Fruit fly (Drosophila melanogaster) whole organism, embryonic: Measurements from ENCODE around the gene CG5928.
A peak's percentile ranks its signal among the peaks of the same experiment; 100 is the strongest.

Experiments
- Adf1 ChIP-seq: fragments of 200-800 bp; sonication (Bioruptor generic); IDR thresholded peaks from 2 replicates; pipeline ENCODE4 v1.3.6; 2022; ENCODE audit warnings: missing biosample characterization, missing genetic modification characterization
- Blimp-1 ChIP-seq: fragments of 200-800 bp; sonication (Bioruptor generic); optimal IDR thresholded peaks from 3 replicates; lab custom pipeline; 2018; ENCODE audit warnings: missing biosample characterization, missing genetic modification characterization, mild to moderate bottlenecking, moderate library complexity, missing genetic modification reagents
- CG10147 ChIP-seq: fragments of 200-800 bp; sonication (Bioruptor generic); optimal IDR thresholded peaks from 2 replicates; lab custom pipeline; 2019; ENCODE audit warnings: missing biosample characterization, mild to moderate bottlenecking, missing genetic modification characterization, moderate library complexity
- CG10321 ChIP-seq: fragments of 200-800 bp; sonication (Bioruptor generic); IDR thresholded peaks from 2 replicates; pipeline ENCODE4 v1.3.6; 2022; ENCODE audit warnings: missing biosample characterization, missing genetic modification characterization
- CG10543 ChIP-seq: fragments of 200-800 bp; sonication (Bioruptor generic); optimal IDR thresholded peaks from 3 replicates; lab custom pipeline; 2017; ENCODE audit warnings: missing biosample characterization, mild to moderate bottlenecking, missing genetic modification characterization, moderate library complexity
- CG11398 ChIP-seq: fragments of 200-800 bp; sonication (Bioruptor generic); optimal IDR thresholded peaks from 2 replicates; lab custom pipeline; 2016; ENCODE audit warnings: missing biosample characterization, missing genetic modification characterization
- CG11723 ChIP-seq: fragments of 200-800 bp; sonication (Bioruptor generic); optimal IDR thresholded peaks from 2 replicates; lab custom pipeline; 2017; ENCODE audit warnings: missing biosample characterization, mild to moderate bottlenecking, missing genetic modification characterization
- CG12942 ChIP-seq: fragments of 200-800 bp; sonication (Bioruptor generic); optimal IDR thresholded peaks from 3 replicates; lab custom pipeline; 2016; ENCODE audit warnings: missing biosample characterization, missing genetic modification characterization
- CG14710 ChIP-seq: fragments of 200-800 bp; sonication (Bioruptor generic); optimal IDR thresholded peaks from 3 replicates; lab custom pipeline; 2019; ENCODE audit warnings: missing biosample characterization, mild to moderate bottlenecking, missing genetic modification characterization, moderate library complexity
- CG16813 ChIP-seq: fragments of 200-800 bp; sonication (Bioruptor generic); IDR thresholded peaks from 3 replicates; pipeline ENCODE4 v1.3.6; 2022; ENCODE audit warnings: missing biosample characterization, missing genetic modification characterization; ENCODE audit not compliant: partially characterized antibody
- CG1792 ChIP-seq: fragments of 200-800 bp; sonication (Bioruptor generic); optimal IDR thresholded peaks from 2 replicates; lab custom pipeline; 2016; ENCODE audit warnings: missing biosample characterization, missing genetic modification characterization
- CG18011 ChIP-seq: fragments of 200-800 bp; sonication (Bioruptor generic); optimal IDR thresholded peaks from 2 replicates; lab custom pipeline; 2017; ENCODE audit warnings: missing biosample characterization, missing genetic modification characterization, mild to moderate bottlenecking, moderate library complexity, missing genotype
- CG2202 ChIP-seq: fragments of 200-800 bp; sonication (Bioruptor generic); optimal IDR thresholded peaks from 2 replicates; lab custom pipeline; 2018; ENCODE audit warnings: missing biosample characterization, mild to moderate bottlenecking, missing genetic modification characterization
- CG2875 ChIP-seq: fragments of 200-800 bp; sonication (Bioruptor generic); optimal IDR thresholded peaks from 2 replicates; lab custom pipeline; 2017; ENCODE audit warnings: missing biosample characterization, mild to moderate bottlenecking, missing genetic modification characterization, missing genetic modification reagents
- CG33213 ChIP-seq: fragments of 200-800 bp; sonication (Bioruptor generic); optimal IDR thresholded peaks from 3 replicates; lab custom pipeline; 2016; ENCODE audit warnings: missing biosample characterization, missing genetic modification characterization
- CG34376 ChIP-seq: fragments of 200-800 bp; sonication (Bioruptor generic); optimal IDR thresholded peaks from 2 replicates; lab custom pipeline; 2018; ENCODE audit warnings: missing biosample characterization, mild to moderate bottlenecking, missing genetic modification characterization
- CG4617 ChIP-seq: fragments of 200-800 bp; sonication (Bioruptor generic); optimal IDR thresholded peaks from 3 replicates; lab custom pipeline; 2016; ENCODE audit warnings: missing biosample characterization, missing genetic modification characterization, borderline replicate concordance
- CG6272 ChIP-seq: fragments of 200-800 bp; sonication (Bioruptor generic); IDR thresholded peaks from 2 replicates; pipeline ENCODE4 v1.3.6; 2022; ENCODE audit warnings: missing biosample characterization, missing genetic modification characterization
- CG8281 ChIP-seq: fragments of 200-800 bp; sonication (Bioruptor generic); optimal IDR thresholded peaks from 2 replicates; lab custom pipeline; 2018; ENCODE audit warnings: missing biosample characterization, mild to moderate bottlenecking, missing genetic modification characterization, moderate library complexity
- CG8359 ChIP-seq: fragments of 200-800 bp; sonication (Bioruptor generic); optimal IDR thresholded peaks from 2 replicates; lab custom pipeline; 2017; ENCODE audit warnings: missing biosample characterization, mild to moderate bottlenecking, missing genetic modification characterization, borderline replicate concordance
- CG8388 ChIP-seq: fragments of 200-800 bp; sonication (Bioruptor generic); optimal IDR thresholded peaks from 2 replicates; lab custom pipeline; 2019; ENCODE audit warnings: missing biosample characterization, mild to moderate bottlenecking, missing genetic modification characterization, moderate library complexity
- D ChIP-seq, 2 experiments: fragments of 200-800 bp in 1 of 2; fragments of >200 bp in 1 of 2; sonication (Bioruptor generic) in 1 of 2; optimal IDR thresholded peaks; 2 replicates in 1 of 2; 3 replicates in 1 of 2; lab custom pipeline; 2017; ENCODE audit warnings: mild to moderate bottlenecking in 1 of 2, missing biosample characterization in 1 of 2, missing genetic modification characterization in 1 of 2, missing genetic modification reagents in 1 of 2
- Dfd ChIP-seq, 2 experiments: fragments of >200 bp; optimal IDR thresholded peaks; 2 replicates each; lab custom pipeline; 2017; ENCODE audit warnings: missing biosample characterization in 2 of 2, missing genetic modification characterization in 2 of 2
- HmgZ ChIP-seq: fragments of 200-800 bp; sonication (Bioruptor generic); optimal IDR thresholded peaks from 2 replicates; lab custom pipeline; 2018; ENCODE audit warnings: missing biosample characterization, mild to moderate bottlenecking, missing genetic modification characterization
- MBD-R2 ChIP-seq: fragments of 200-800 bp; sonication (Bioruptor generic); IDR thresholded peaks from 2 replicates; pipeline ENCODE4 v1.3.6; 2022; ENCODE audit warnings: missing biosample characterization, missing genetic modification characterization
- MTF-1 ChIP-seq: fragments of 200-800 bp; sonication (Bioruptor generic); optimal IDR thresholded peaks from 2 replicates; lab custom pipeline; 2018; ENCODE audit warnings: missing biosample characterization, mild to moderate bottlenecking, missing genetic modification characterization, borderline replicate concordance
- Mad ChIP-seq: fragments of 200-800 bp; sonication (Bioruptor generic); optimal IDR thresholded peaks from 2 replicates; lab custom pipeline; 2016; ENCODE audit warnings: missing biosample characterization, missing genetic modification characterization
- Max ChIP-seq: fragments of 200-800 bp; sonication (Bioruptor generic); optimal IDR thresholded peaks from 2 replicates; lab custom pipeline; 2016; ENCODE audit warnings: missing biosample characterization, mild to moderate bottlenecking, missing genetic modification characterization
- Nf-YC ChIP-seq: fragments of 200-800 bp; optimal IDR thresholded peaks from 3 replicates; lab custom pipeline; 2019; ENCODE audit warnings: missing biosample characterization, mild to moderate bottlenecking, missing genetic modification characterization, moderate library complexity
- Rx ChIP-seq: fragments of 200-800 bp; sonication (Bioruptor generic); IDR thresholded peaks from 2 replicates; pipeline ENCODE4 v1.3.6; 2022; ENCODE audit warnings: missing biosample characterization, missing genetic modification characterization
- TFAM ChIP-seq: fragments of 200-800 bp; sonication (Bioruptor generic); optimal IDR thresholded peaks from 2 replicates; lab custom pipeline; 2017; ENCODE audit warnings: missing biosample characterization, missing genetic modification characterization, inconsistent platforms
- Vsx1 ChIP-seq: fragments of 200-800 bp; sonication (Bioruptor generic); optimal IDR thresholded peaks from 2 replicates; lab custom pipeline; 2017; ENCODE audit warnings: missing biosample characterization, mild to moderate bottlenecking, missing genetic modification characterization, missing genetic modification reagents
- az2 ChIP-seq: fragments of 200-800 bp; sonication (Bioruptor generic); optimal IDR thresholded peaks from 3 replicates; lab custom pipeline; 2016; ENCODE audit warnings: missing biosample characterization, missing genetic modification characterization
- da ChIP-seq: fragments of 200-800 bp; sonication (Bioruptor generic); optimal IDR thresholded peaks from 2 replicates; lab custom pipeline; 2016; ENCODE audit warnings: missing biosample characterization, missing genetic modification characterization
- fd3F ChIP-seq: fragments of 200-800 bp; sonication (Bioruptor generic); optimal IDR thresholded peaks from 2 replicates; lab custom pipeline; 2018; ENCODE audit warnings: missing biosample characterization, mild to moderate bottlenecking, missing genetic modification characterization, moderate library complexity
- fru ChIP-seq: fragments of >200 bp; optimal IDR thresholded peaks from 2 replicates; lab custom pipeline; 2017
- gsb ChIP-seq: fragments of 200-800 bp; sonication (Bioruptor generic); IDR thresholded peaks from 2 replicates; pipeline ENCODE4 v1.3.6; 2022; ENCODE audit warnings: missing biosample characterization, missing genetic modification characterization
- insv ChIP-seq, 2 experiments: fragments of 200-800 bp; sonication (Bioruptor generic); optimal IDR thresholded peaks; 3 replicates each; lab custom pipeline; 2016 to 2018; ENCODE audit warnings: missing biosample characterization in 2 of 2, missing genetic modification characterization in 2 of 2
- jumu ChIP-seq: fragments of 200-800 bp; sonication (Bioruptor generic); optimal IDR thresholded peaks from 3 replicates; lab custom pipeline; 2016; ENCODE audit warnings: missing biosample characterization, missing genetic modification characterization
- org-1 ChIP-seq: fragments of 200-800 bp; sonication (Bioruptor generic); optimal IDR thresholded peaks from 2 replicates; lab custom pipeline; 2017; ENCODE audit warnings: missing biosample characterization, missing genetic modification characterization
- pan ChIP-seq, 4 experiments: fragments of >200 bp in 3 of 4; fragments of 200-800 bp in 1 of 4; sonication (Bioruptor generic) in 1 of 4; optimal IDR thresholded peaks in 3 of 4; IDR thresholded peaks in 1 of 4; 2 replicates each; pipeline versions ENCODE4 v1.3.6 to Lab custom; 2017 to 2022; ENCODE audit warnings: missing biosample characterization in 2 of 4, missing genetic modification characterization in 2 of 4, mixed read lengths in 1 of 4
- pb ChIP-seq: fragments of 200-800 bp; sonication (Bioruptor generic); optimal IDR thresholded peaks from 3 replicates; lab custom pipeline; 2016; ENCODE audit warnings: missing biosample characterization, missing genetic modification characterization
- slou ChIP-seq: fragments of 200-800 bp; sonication (Bioruptor generic); optimal IDR thresholded peaks from 3 replicates; lab custom pipeline; 2016; ENCODE audit warnings: missing biosample characterization, missing genetic modification characterization
- sqz ChIP-seq: fragments of 200-800 bp; sonication (Bioruptor generic); optimal IDR thresholded peaks from 3 replicates; lab custom pipeline; 2018; ENCODE audit warnings: missing biosample characterization, mild to moderate bottlenecking, missing genetic modification characterization
- toy ChIP-seq: fragments of 200-800 bp; sonication (Bioruptor generic); IDR thresholded peaks from 2 replicates; pipeline ENCODE4 v1.3.6; 2022; ENCODE audit warnings: missing biosample characterization, missing genetic modification characterization
- wdn ChIP-seq: fragments of 200-800 bp; sonication (Bioruptor generic); IDR thresholded peaks from 2 replicates; pipeline ENCODE4 v1.3.6; 2022; ENCODE audit warnings: missing biosample characterization, missing genetic modification characterization
- zen2 ChIP-seq: fragments of 200-800 bp; sonication (Bioruptor generic); IDR thresholded peaks from 3 replicates; pipeline ENCODE4 v1.3.6; 2022; ENCODE audit warnings: missing biosample characterization, missing genetic modification characterization; ENCODE audit not compliant: partially characterized antibody
- zf30C ChIP-seq: fragments of 200-800 bp; sonication (Bioruptor generic); optimal IDR thresholded peaks from 3 replicates; lab custom pipeline; 2018; ENCODE audit warnings: missing biosample characterization, mild to moderate bottlenecking, missing genetic modification characterization
- zfh1 ChIP-seq: fragments of 200-800 bp; sonication (Bioruptor generic); IDR thresholded peaks from 3 replicates; pipeline ENCODE4 v1.3.6; 2022; ENCODE audit warnings: missing biosample characterization, missing genetic modification characterization

Gene CG5928

dm6 chrX:6097578-6097977 is 29.8 kb downstream of the CG5928 start (continued):
- TF ChIP-seq CG1792 (GFP tag; lab: Kevin White, UChicago) (peak; percentile 61), Blimp-1 (peak; percentile 81), da (no peak), CG11398 (GFP tag; lab: Kevin White, UChicago) (peak; percentile 66), gsb (GFP tag; lab: Robert Waterston, UW) (peak; percentile 78), zf30C (no peak), CG18011 (GFP tag; lab: Kevin White, UChicago) (peak; percentile 18), CG8359 (GFP tag; lab: Kevin White, UChicago) (peak; percentile 56), TFAM (GFP tag; lab: Kevin White, UChicago) (peak; percentile 13), CG34376 (no peak), Vsx1 (GFP tag; lab: Kevin White, UChicago) (peak; percentile 37), CG2202 (tag; lab: Kevin White, UChicago) (no peak), CG33213 (GFP tag; lab: Kevin White, UChicago) (peak; percentile 77), CG2875 (GFP tag; lab: Kevin White, UChicago) (peak; percentile 74), jumu (GFP tag; lab: Kevin White, UChicago) (peak; percentile 87), insv (GFP tag; optimal IDR thresholded peaks at IDR 0.05; lab: Kevin White, UChicago) (no peak), pb (GFP tag; lab: Kevin White, UChicago) (peak; percentile 82), org-1 (GFP tag; lab: Kevin White, UChicago) (peak; percentile 76), CG12942 (GFP tag; lab: Kevin White, UChicago) (peak; percentile 59), zen2 (no peak), Max (GFP tag; lab: Kevin White, UChicago) (peak; percentile 70), CG16813 (0 out of 3 replicates have a peak, but pooled peaks have one; percentile 14), CG6272 (GFP tag; lab: Robert Waterston, UW) (peak; percentile 82), toy (GFP tag; lab: Robert Waterston, UW) (peak; percentile 44; the same call in 1 of the 2 replicates), Dfd (GFP tag; optimal IDR thresholded peaks at IDR 0.05; lab: Kevin White, UChicago) (no peak), Adf1 (peak; percentile 53), HmgZ (peak; percentile 71), CG4617 (GFP tag; lab: Kevin White, UChicago) (no peak), CG11723 (peak; percentile 35), D (optimal IDR thresholded peaks at IDR 0.05; lab: Kevin White, UChicago) (no peak), D (GFP tag; optimal IDR thresholded peaks at IDR 0.05; lab: Kevin White, UChicago) (peak; percentile 72), Mad (GFP tag; lab: Kevin White, UChicago) (peak; percentile 53), CG10321 (GFP tag; lab: Robert Waterston, UW) (peak; percentile 31; the same call in 1 of the 2 replicates), CG8281 (tag; lab: Kevin White, UChicago) (peak; percentile 45), az2 (peak; percentile 78), wdn (GFP tag; lab: Robert Waterston, UW) (peak; percentile 76), slou (GFP tag; lab: Kevin White, UChicago) (peak; percentile 53), CG8388 (GFP tag; lab: Kevin White, UChicago) (peak; percentile 64), zfh1 (GFP tag; lab: Robert Waterston, UW) (peak; percentile 89), CG10543 (no peak), MBD-R2 (GFP tag; lab: Robert Waterston, UW) (peak; percentile 65), Rx (peak; percentile 84), CG10147 (GFP tag; lab: Kevin White, UChicago) (peak; percentile 21), fd3F (GFP tag; lab: Kevin White, UChicago) (peak; percentile 39), fru (no peak), pan (optimal IDR thresholded peaks at IDR 0.05; lab: Kevin White, UChicago) (no peak), pan (GFP tag; optimal IDR thresholded peaks at IDR 0.05 in 1 of 2, IDR thresholded peaks at IDR 0.05 in 1 of 2) (peak in 1 of 2 experiments; percentile 95), CG14710 (tag; lab: Kevin White, UChicago) (peak; percentile 44), sqz (GFP tag; lab: Kevin White, UChicago) (no peak), Nf-YC (tag; lab: Kevin White, UChicago) (peak; percentile 2), MTF-1 (peak; percentile 38)
